Worm (Caenorhabditis elegans): ENCODE results near the gene arrd-4.

arrd-4 gene

DNA sequence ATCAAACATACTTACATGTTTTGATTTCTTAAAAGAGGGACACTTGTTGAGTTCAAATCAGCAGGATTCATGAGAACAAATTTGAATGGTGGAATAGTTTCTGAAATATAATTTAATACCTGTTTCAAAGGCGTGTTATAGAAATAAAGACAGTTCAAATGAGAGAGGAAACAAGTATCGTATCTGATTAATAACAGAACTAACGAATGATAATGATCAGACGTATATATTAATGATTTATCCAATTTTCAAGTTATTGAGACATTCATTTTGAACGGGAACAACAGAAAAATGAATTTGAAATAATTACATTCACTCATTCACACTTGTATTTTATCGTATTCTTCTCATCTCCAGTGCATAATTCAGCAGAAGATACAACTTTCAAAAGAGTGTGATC, 17.5 kb upstream of the arrd-4 start, which contains the start of gene chil-4:
chil-4 (minus strand) TSS at position 101 of the 400 bp plus-strand sequence.
- TF ChIP-seq ceh-16 (tag; optimal IDR thresholded peaks at IDR 0.05) (no peak), alr-1 (tag; optimal IDR thresholded peaks at IDR 0.05) (no peak), blmp-1 (tag; optimal IDR thresholded peaks at IDR 0.05; ENCODE audit: insufficient read depth) (no peak), egl-27 (tag; optimal IDR thresholded peaks at IDR 0.05) (no peak), ztf-11 (tag; optimal IDR thresholded peaks at IDR 0.05) (no peak), mdl-1 (tag; optimal IDR thresholded peaks at IDR 0.05) (no peak), zag-1 (tag; optimal IDR thresholded peaks at IDR 0.05) (no peak), sma-9 (GFP tag; optimal IDR thresholded peaks at IDR 0.05) (no peak), sma-9 (tag; optimal IDR thresholded peaks at IDR 0.05) (no peak), ztf-1 (GFP tag; conservative IDR thresholded peaks at IDR 0.05) (no peak), R02D3.7 (tag; optimal IDR thresholded peaks at IDR 0.05) (no peak), Y55F3AM.14 (GFP tag; optimal IDR thresholded peaks at IDR 0.05) (no peak), F13H6.1 (tag; optimal IDR thresholded peaks at IDR 0.05) (no peak), nhr-21 (tag; optimal IDR thresholded peaks at IDR 0.05) (no peak), snpc-4 (tag; optimal IDR thresholded peaks at IDR 0.05) (no peak)

DNA sequence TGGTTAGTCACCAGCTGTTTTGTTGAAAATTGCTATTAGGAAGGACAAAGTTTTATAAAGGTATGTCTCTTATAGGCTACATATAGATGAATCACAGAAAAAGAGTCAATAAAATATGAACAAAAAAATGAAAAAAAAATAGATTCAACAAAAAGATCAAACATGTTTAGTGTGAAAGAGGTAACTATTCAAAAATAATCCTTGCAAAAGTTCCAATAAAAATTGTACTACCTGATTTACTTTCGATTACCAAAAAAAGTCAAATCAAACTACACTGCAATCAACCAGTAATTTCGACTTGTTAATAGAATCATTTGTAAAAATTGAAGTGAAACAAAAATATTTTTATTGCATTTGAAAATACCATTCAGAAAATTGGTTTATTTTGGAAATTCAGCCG, 12.8 kb upstream of the arrd-4 start, which contains the start of gene ZK938.10:
ZK938.10 (minus strand) TSS at position 101 of the 400 bp plus-strand sequence.
- TF ChIP-seq unc-55 (GFP tag; optimal IDR thresholded peaks at IDR 0.05) = no peak
- no peak for TF ChIP-seq R02D3.7 (tag; optimal IDR thresholded peaks at IDR 0.05)
- TF ChIP-seq gmeb-1 (tag; optimal IDR thresholded peaks at IDR 0.05) = no peak
- TF ChIP-seq F13H6.1 (tag; optimal IDR thresholded peaks at IDR 0.05) = no peak
- TF ChIP-seq mdl-1 (tag; optimal IDR thresholded peaks at IDR 0.05) = no peak
- no peak for TF ChIP-seq egl-27 (tag; optimal IDR thresholded peaks at IDR 0.05)
- no peak for TF ChIP-seq ztf-4 (tag; optimal IDR thresholded peaks at IDR 0.05)
- TF ChIP-seq ztf-11 (tag; optimal IDR thresholded peaks at IDR 0.05) = no peak
- TF ChIP-seq lsy-2 (tag; optimal IDR thresholded peaks at IDR 0.05) = no peak
- TF ChIP-seq sma-3 (GFP tag; optimal IDR thresholded peaks at IDR 0.05) = no peak
- no peak for TF ChIP-seq elt-1 (tag; optimal IDR thresholded peaks at IDR 0.05)
- no peak for TF ChIP-seq ZK546.5 (tag; optimal IDR thresholded peaks at IDR 0.05)

DNA sequence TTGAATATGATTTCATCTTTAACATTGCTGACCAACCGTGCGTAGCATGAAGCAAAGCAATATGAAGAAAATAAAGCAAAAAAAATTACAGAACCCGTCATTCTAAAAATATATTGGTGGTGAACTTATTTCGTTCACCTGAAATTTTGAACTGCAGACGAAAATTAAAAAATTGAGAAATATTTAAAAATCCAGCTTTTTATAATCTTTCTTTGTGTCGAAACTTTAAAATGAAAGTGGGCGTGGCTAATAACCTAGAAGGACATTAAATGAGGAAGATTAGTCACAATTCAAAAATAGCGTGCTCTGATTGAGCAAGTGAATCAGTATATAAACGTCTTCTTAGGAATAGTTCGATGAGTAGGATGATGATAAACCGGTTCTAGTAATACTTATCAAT, 11.4 kb upstream of the arrd-4 start, which contains the start of gene old-2:
old-2 (minus strand) TSS at position 101 of the 400 bp plus-strand sequence.
- TF ChIP-seq Y55F3AM.14 (GFP tag; optimal IDR thresholded peaks at IDR 0.05) (no peak), zag-1 (tag; optimal IDR thresholded peaks at IDR 0.05) (no peak), skn-1 (tag; optimal IDR thresholded peaks at IDR 0.05) (no peak), lin-13 (GFP tag; optimal IDR thresholded peaks at IDR 0.05) (no peak), nhr-10 (tag; optimal IDR thresholded peaks at IDR 0.05) (no peak), dmd-4 (tag; optimal IDR thresholded peaks at IDR 0.05) (no peak)

DNA sequence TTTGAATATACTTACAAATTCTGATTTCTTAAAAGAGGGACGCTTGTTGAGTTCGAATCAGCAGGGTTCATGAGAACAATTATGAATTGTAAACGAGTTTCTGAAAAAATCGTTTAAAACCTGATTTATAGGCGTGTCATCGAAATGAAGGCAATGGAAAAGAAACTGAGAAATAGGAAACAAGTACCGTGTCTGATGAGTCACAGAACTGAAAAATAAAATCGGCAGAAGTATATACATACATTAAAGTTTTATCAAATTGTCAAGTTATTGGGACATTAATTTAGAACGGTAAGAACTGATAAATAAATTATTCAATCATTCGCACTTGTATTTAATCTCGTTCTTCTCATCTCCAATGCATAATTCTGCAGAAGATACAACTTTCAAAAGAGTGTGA, 7.1 kb upstream of the arrd-4 start, which contains the start of gene chil-9:
chil-9 (minus strand) TSS at position 101 of the 400 bp plus-strand sequence.
- TF ChIP-seq nhr-25 (tag; optimal IDR thresholded peaks at IDR 0.05) (no peak), nhr-10 (tag; optimal IDR thresholded peaks at IDR 0.05) (no peak), lin-11 (tag; optimal IDR thresholded peaks at IDR 0.05) (no peak)

DNA sequence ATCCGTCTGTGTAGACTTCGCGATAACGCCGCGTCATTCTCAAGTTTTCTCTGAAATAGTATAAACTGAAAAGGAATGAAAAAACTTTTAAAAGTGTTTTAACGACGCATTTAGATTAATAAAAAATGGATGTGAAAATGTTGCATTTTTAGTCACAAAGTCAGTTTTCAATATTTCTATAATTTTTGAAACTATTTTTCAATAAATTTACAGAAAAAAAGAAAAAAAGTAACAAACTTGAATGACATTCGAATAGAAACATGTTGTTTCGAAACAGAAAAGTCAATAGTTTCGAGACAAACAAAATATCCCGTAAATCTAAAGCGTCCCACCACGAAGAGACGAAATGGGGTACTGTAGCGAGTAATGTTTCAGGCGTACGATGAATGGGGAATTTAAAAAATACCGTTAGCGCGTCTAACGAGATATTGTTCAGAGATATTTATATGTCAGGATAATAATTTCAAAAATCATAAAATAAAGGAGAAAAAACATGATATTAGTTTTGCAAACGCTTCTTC, 3.9 kb upstream of the arrd-4 start, which contains the start of gene rnh-1.2:
rnh-1.2 (minus strand) TSS at position 51 of the 521 bp plus-strand sequence.
- no peak for TF ChIP-seq lin-13 (GFP tag; optimal IDR thresholded peaks at IDR 0.05)
- no peak for TF ChIP-seq nhr-25 (tag; optimal IDR thresholded peaks at IDR 0.05)
- no peak for TF ChIP-seq nhr-21 (tag; optimal IDR thresholded peaks at IDR 0.05)
- TF ChIP-seq unc-55 (GFP tag; optimal IDR thresholded peaks at IDR 0.05) = no peak
- TF ChIP-seq gmeb-1 (tag; optimal IDR thresholded peaks at IDR 0.05) = no peak
- no peak for TF ChIP-seq unc-39 (tag; optimal IDR thresholded peaks at IDR 0.05)
- TF ChIP-seq ztf-1 (GFP tag; conservative IDR thresholded peaks at IDR 0.05) = no peak
- TF ChIP-seq alr-1 (tag; optimal IDR thresholded peaks at IDR 0.05) = no peak

DNA sequence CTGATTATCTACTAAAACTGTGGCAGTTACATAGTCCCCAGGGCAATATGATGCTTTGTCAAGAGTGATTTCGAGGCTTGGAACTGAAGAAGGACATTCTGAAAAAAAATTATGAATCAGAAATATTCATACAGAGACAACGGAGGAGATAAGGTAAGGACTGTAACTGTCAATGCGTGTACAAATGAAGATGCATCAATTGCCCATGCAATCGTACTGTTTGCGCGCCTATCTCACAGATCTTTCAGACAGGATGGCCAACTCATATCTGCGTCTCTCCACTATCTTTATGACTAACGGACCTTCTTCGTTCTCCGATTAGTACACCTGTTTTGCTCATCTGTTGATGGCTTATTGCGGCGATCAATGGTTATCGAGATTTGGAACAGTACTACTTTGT, 2.2 kb upstream of the arrd-4 start, which contains the start of gene ZK938.11:
ZK938.11 (minus strand) TSS at position 101 of the 400 bp plus-strand sequence.
- TF ChIP-seq nhr-21 (tag; optimal IDR thresholded peaks at IDR 0.05) = no peak
- TF ChIP-seq nhr-77 (tag; optimal IDR thresholded peaks at IDR 0.05) = no peak
- no peak for TF ChIP-seq blmp-1 (tag; optimal IDR thresholded peaks at IDR 0.05; ENCODE audit: insufficient read depth)
- TF ChIP-seq mbf-1 (tag; optimal IDR thresholded peaks at IDR 0.05) = no peak
- no peak for TF ChIP-seq lin-39 (tag; optimal IDR thresholded peaks at IDR 0.05)
- no peak for TF ChIP-seq crh-2 (tag; optimal IDR thresholded peaks at IDR 0.05)
- no peak for TF ChIP-seq ztf-11 (tag; optimal IDR thresholded peaks at IDR 0.05)
